Fruit fly (Drosophila melanogaster): ENCODE data around the gene CG17129.

dm6 chr3L:641436-641835 is 38.7 kb downstream of the CG17129 start:
- TF ChIP-seq gl (tag; optimal IDR thresholded peaks at IDR 0.05) (no peak), D1 (tag; optimal IDR thresholded peaks at IDR 0.05) (no peak), Pif1B (GFP tag; optimal IDR thresholded peaks at IDR 0.05) (no peak), EcR (GFP tag; optimal IDR thresholded peaks at IDR 0.05) (no peak), CG4496 (GFP tag; IDR thresholded peaks at IDR 0.05) (no peak), CG32121 (GFP tag; IDR thresholded peaks at IDR 0.05) (no peak), CG10348 (GFP tag; IDR thresholded peaks at IDR 0.05) (no peak), CG14655 (GFP tag; optimal IDR thresholded peaks at IDR 0.05) (no peak), Pif1A (GFP tag; optimal IDR thresholded peaks at IDR 0.05) (no peak), CG13204 (GFP tag; optimal IDR thresholded peaks at IDR 0.05) (no peak), Snoo (tag; optimal IDR thresholded peaks at IDR 0.05) (no peak), Ets98B (GFP tag; IDR thresholded peaks at IDR 0.05) (no peak)
